Worm (Caenorhabditis elegans) whole organism, L1 larva: ENCODE data around the gene R04E5.7.
A peak's percentile ranks its signal among the peaks of the same experiment; 100 is the strongest.

Experiments used
- ama-1 ChIP-seq: fragments of 150-350 bp; optimal IDR thresholded peaks from 2 replicates; lab custom pipeline; 2014
- ceh-82 ChIP-seq, 3 experiments: fragments of 150-350 bp in 1 of 3; sonication (generic microtip) in 2 of 3; optimal IDR thresholded peaks; 2 replicates each; lab custom pipeline; 2014 to 2017; ENCODE audit warnings: missing biosample characterization in 3 of 3, missing genetic modification characterization in 3 of 3
- nhr-11 ChIP-seq: fragments of 150-350 bp; optimal IDR thresholded peaks from 2 replicates; lab custom pipeline; 2014; ENCODE audit warnings: missing biosample characterization, missing genetic modification characterization
- nhr-19 ChIP-seq: fragments of 200-800 bp; sonication (Bioruptor generic); conservative IDR thresholded peaks from 2 replicates; pipeline ENCODE4 v1.3.6; 2022; ENCODE audit warnings: missing genetic modification characterization, missing compliant biosample characterization

DNA sequence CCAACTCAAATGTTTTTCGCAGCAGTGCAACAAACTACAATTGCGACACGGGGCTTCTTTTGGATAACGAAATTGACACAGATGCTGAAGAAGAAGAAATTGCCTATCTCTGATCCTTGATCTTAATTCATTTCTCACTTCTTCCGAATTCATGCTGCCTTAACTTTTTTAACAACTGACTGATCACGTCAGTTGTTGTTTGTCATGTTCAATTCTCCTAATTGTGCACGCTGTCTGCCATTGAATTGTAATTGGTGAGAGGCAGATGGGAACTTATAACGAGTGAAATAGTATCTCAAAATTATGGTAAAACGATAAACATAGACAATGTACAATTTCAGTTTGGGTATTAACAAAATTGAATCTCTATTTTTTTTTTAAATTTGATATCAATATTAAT is 10.4 kb downstream of the R04E5.7 start:
- TF ChIP-seq ceh-82 (tag; optimal IDR thresholded peaks at IDR 0.05; lab: Kevin White, UChicago) (no peak), nhr-11 (no peak), nhr-19 (peak; percentile 62), ama-1 (lab: Kevin White, UChicago) (no peak)
